Worm (Caenorhabditis elegans): ENCODE measurements around the gene str-149.

Gene str-149

DNA sequence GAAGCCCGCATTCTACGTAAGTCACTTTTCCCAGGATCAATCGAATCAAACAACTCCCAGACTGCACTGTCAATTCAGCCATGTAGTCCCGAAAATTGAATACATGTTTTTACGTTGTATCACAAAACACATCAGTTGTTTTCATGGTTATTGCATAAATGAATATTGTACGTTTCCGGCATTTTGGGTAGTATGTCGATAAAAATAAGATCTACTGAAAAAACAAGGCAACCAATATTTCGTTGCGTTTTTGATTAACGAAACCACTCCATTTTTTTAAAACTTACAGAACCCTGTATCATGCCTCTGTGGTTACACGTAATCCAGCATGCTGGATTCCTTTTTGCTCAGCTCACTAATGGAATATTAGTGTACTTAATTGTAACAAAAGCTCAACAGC is at the start of gene str-149:
Gene str-149, plus strand, starts transcription at position 301 of the 400 bp plus-strand sequence.
- no peak for TF ChIP-seq unc-3 (GFP tag; conservative IDR thresholded peaks at IDR 0.05)
- TF ChIP-seq unc-3 (tag; optimal IDR thresholded peaks at IDR 0.05) = no peak
- TF ChIP-seq C08G9.2 (tag; optimal IDR thresholded peaks at IDR 0.05) = no peak
- no peak for TF ChIP-seq ahr-1 (tag; optimal IDR thresholded peaks at IDR 0.05)
- no peak for TF ChIP-seq syd-9 (tag; optimal IDR thresholded peaks at IDR 0.05)
- TF ChIP-seq pqm-1 (tag; optimal IDR thresholded peaks at IDR 0.05) = no peak
- no peak for TF ChIP-seq pha-4 (tag; optimal IDR thresholded peaks at IDR 0.05)
- no peak for TF ChIP-seq nhr-232 (tag; optimal IDR thresholded peaks at IDR 0.05)
- TF ChIP-seq dmd-4 (tag; optimal IDR thresholded peaks at IDR 0.05; ENCODE audit: borderline replicate concordance) = no peak
- no peak for TF ChIP-seq ceh-19 (GFP tag; optimal IDR thresholded peaks at IDR 0.05)
- TF ChIP-seq npax-4 (tag; optimal IDR thresholded peaks at IDR 0.05) = no peak
- no peak for TF ChIP-seq elt-2 (tag; optimal IDR thresholded peaks at IDR 0.05)
- no peak for TF ChIP-seq sox-2 (GFP tag; IDR thresholded peaks at IDR 0.05)
- no peak for TF ChIP-seq ets-4 (tag; optimal IDR thresholded peaks at IDR 0.05)
- TF ChIP-seq nfya-1 (tag; optimal IDR thresholded peaks at IDR 0.05) = no peak

DNA sequence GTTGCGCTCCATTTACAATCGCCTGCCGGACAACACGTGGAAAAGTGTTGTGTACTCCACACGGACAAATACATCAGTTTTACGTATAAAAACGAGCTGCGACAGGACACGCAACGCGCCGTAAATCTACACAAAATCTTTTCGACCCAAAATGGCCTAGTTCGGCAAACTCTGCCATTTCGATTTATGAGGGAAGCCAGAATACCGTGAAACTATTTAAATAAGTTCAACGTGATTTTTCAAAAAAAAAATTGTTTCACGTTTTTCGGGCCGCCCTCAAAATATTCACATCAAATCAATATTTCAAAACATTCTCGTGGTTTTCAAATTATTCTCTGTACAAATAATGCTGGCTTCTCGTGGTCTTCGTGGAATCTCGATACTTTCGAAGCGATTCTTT is 46.4 kb upstream of the str-149 start, which contains the start of gene F36D3.8:
Gene F36D3.8, plus strand, starts transcription at position 301 of the 400 bp plus-strand sequence.
- no peak for TF ChIP-seq ceh-14 (tag; optimal IDR thresholded peaks at IDR 0.05)
- no peak for TF ChIP-seq pax-1 (tag; optimal IDR thresholded peaks at IDR 0.05)
- TF ChIP-seq tbx-7 (tag; optimal IDR thresholded peaks at IDR 0.05) = no peak

DNA sequence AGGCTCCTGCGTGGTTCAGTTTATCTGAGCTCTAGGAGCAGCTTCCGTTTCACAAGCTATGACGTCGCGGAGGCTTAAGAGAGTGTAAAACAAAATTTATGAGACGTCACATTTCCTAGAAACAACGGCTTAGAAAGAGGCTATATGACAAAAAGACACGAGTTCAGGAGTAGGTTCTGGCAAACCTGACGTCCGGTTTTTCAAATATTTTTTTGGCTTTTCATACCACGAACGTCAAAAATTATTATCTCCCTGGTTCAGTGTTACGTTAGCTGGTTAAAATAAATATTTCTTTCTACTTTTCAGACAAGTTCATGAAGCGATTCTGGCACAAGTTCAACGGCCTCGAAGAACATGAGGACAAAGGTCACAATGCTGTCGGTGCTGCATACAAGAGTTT is 45.5 kb upstream of the str-149 start, which contains the start of gene F36D3.16:
Gene F36D3.16, plus strand, starts transcription at position 301 of the 400 bp plus-strand sequence.
- no peak for TF ChIP-seq hlh-8 (tag; optimal IDR thresholded peaks at IDR 0.05)
- no peak for TF ChIP-seq unc-55 (GFP tag; optimal IDR thresholded peaks at IDR 0.05)
- TF ChIP-seq nhr-11 (tag; optimal IDR thresholded peaks at IDR 0.05) = no peak
- no peak for TF ChIP-seq ceh-24 (tag; optimal IDR thresholded peaks at IDR 0.05)
- TF ChIP-seq zip-5 (tag; optimal IDR thresholded peaks at IDR 0.05) = no peak
- no peak for TF ChIP-seq mec-3 (tag; optimal IDR thresholded peaks at IDR 0.05; ENCODE audit: borderline replicate concordance)
- TF ChIP-seq fkh-10 (GFP tag; optimal IDR thresholded peaks at IDR 0.05) = no peak
- no peak for TF ChIP-seq eyg-1 (tag; optimal IDR thresholded peaks at IDR 0.05)
- no peak for TF ChIP-seq npax-4 (tag; optimal IDR thresholded peaks at IDR 0.05)
- TF ChIP-seq sdc-2 (tag; optimal IDR thresholded peaks at IDR 0.05) = no peak
- no peak for TF ChIP-seq pha-4 (tag; optimal IDR thresholded peaks at IDR 0.05)
- no peak for TF ChIP-seq hlh-13 (GFP tag; optimal IDR thresholded peaks at IDR 0.05)
- TF ChIP-seq pha-2 (tag; optimal IDR thresholded peaks at IDR 0.05) = no peak
- no peak for TF ChIP-seq tbx-7 (tag; optimal IDR thresholded peaks at IDR 0.05)
- no peak for TF ChIP-seq madf-2 (tag; optimal IDR thresholded peaks at IDR 0.05)
- no peak for TF ChIP-seq pax-1 (tag; optimal IDR thresholded peaks at IDR 0.05)

DNA sequence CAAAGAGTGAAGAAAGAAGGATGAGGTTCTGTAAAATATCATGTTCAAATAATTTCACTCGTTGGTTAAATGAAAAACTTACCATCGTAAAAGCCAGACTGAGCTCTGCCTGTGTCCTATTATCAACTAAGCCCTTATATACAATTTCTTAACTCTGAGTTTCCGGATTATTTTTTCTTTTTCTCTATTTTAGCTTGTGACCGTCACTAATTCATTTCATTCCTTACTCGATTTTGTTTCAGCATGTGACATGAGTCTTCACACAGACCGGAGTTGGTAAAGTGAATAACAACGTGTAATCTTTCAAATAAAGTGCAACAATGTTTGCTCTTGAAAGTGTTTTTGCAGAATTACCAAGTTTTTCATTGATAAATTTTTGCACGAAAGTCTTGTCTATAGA is 39.3 kb upstream of the str-149 start, which contains the start of gene cpr-2:
Gene cpr-2, minus strand, starts transcription at position 101 of the 400 bp plus-strand sequence.
- TF ChIP-seq syd-9 (tag; optimal IDR thresholded peaks at IDR 0.05) = no peak
- no peak for TF ChIP-seq ceh-30 (tag; optimal IDR thresholded peaks at IDR 0.05)
- no peak for TF ChIP-seq ceh-48 (tag; optimal IDR thresholded peaks at IDR 0.05)
- TF ChIP-seq ceh-14 (tag; optimal IDR thresholded peaks at IDR 0.05) = no peak
- TF ChIP-seq che-1 (tag; optimal IDR thresholded peaks at IDR 0.05) = no peak
- no peak for TF ChIP-seq ceh-6 (GFP tag; optimal IDR thresholded peaks at IDR 0.05)
- no peak for TF ChIP-seq hlh-15 (tag; optimal IDR thresholded peaks at IDR 0.05)
- no peak for TF ChIP-seq ref-2 (tag; optimal IDR thresholded peaks at IDR 0.05)
- TF ChIP-seq fkh-6 (tag; optimal IDR thresholded peaks at IDR 0.05) = no peak
- no peak for TF ChIP-seq gmeb-2 (tag; optimal IDR thresholded peaks at IDR 0.05)
- no peak for TF ChIP-seq Y22D7AL.16 (tag; optimal IDR thresholded peaks at IDR 0.05)
- TF ChIP-seq ceh-2 (tag; optimal IDR thresholded peaks at IDR 0.05) = no peak
- TF ChIP-seq pros-1 (tag; optimal IDR thresholded peaks at IDR 0.05) = no peak
- no peak for TF ChIP-seq mec-3 (tag; optimal IDR thresholded peaks at IDR 0.05; ENCODE audit: borderline replicate concordance)
- TF ChIP-seq ceh-45 (GFP tag; IDR thresholded peaks at IDR 0.05) = no peak
- no peak for TF ChIP-seq ceh-34 (tag; optimal IDR thresholded peaks at IDR 0.05)

Data from whole organism, late embryonic.